Worm (Caenorhabditis elegans) whole organism, L1 larva: ENCODE measurements around the gene F45D11.7.
"Not testable (repeated sequence)": the region's sequence is repeated elsewhere in the genome, so short reads cannot be mapped to it uniquely, and the experiment has no call there.

Source experiments
- C16A3.4 ChIP-seq: fragments of 150-350 bp; optimal IDR thresholded peaks from 2 replicates; lab custom pipeline; 2014; ENCODE audit warnings: missing biosample characterization, missing genetic modification characterization
- C34B4.2 ChIP-seq: sonication (generic microtip); optimal IDR thresholded peaks from 2 replicates; lab custom pipeline; 2017; ENCODE audit warnings: mild to moderate bottlenecking, missing genetic modification characterization, missing compliant biosample characterization
- aly-2 ChIP-seq: fragments of 150-350 bp; optimal IDR thresholded peaks from 2 replicates; lab custom pipeline; 2014; ENCODE audit warnings: missing biosample characterization, missing genetic modification characterization
- ama-1 ChIP-seq: fragments of 150-350 bp; optimal IDR thresholded peaks from 2 replicates; lab custom pipeline; 2014
- blmp-1 ChIP-seq: fragments of 150-350 bp; optimal IDR thresholded peaks from 2 replicates; lab custom pipeline; 2014; ENCODE audit warnings: missing biosample characterization, missing genetic modification characterization
- ceh-8 ChIP-seq: fragments of 200-800 bp; sonication (Bioruptor generic); optimal IDR thresholded peaks from 2 replicates; lab custom pipeline; 2018; ENCODE audit warnings: mild to moderate bottlenecking, missing genetic modification characterization, moderate library complexity, missing compliant biosample characterization
- dpl-1 ChIP-seq, 3 experiments: fragments of 150-350 bp in 2 of 3; sonication (generic microtip) in 1 of 3; optimal IDR thresholded peaks; 2 replicates each; lab custom pipeline; 2014 to 2017; ENCODE audit warnings: missing biosample characterization in 3 of 3, missing genetic modification characterization in 3 of 3, missing genetic modification reagents in 3 of 3
- dsc-1 ChIP-seq: sonication (generic microtip); optimal IDR thresholded peaks from 2 replicates; lab custom pipeline; 2016; ENCODE audit warnings: mild to moderate bottlenecking, missing genetic modification characterization, missing compliant biosample characterization
- efl-1 ChIP-seq, 4 experiments: fragments of 150-350 bp; optimal IDR thresholded peaks in 3 of 4; peaks in 1 of 4; 1 replicate in 1 of 4; 2 replicates in 3 of 4; lab custom pipeline; 2014; ENCODE audit warnings: missing biosample characterization in 2 of 4, missing genetic modification characterization in 2 of 4, missing genetic modification reagents in 2 of 4
- efl-3 ChIP-seq: fragments of 200-800 bp; sonication (Bioruptor generic); optimal IDR thresholded peaks from 2 replicates; lab custom pipeline; 2018; ENCODE audit warnings: mild to moderate bottlenecking, missing genetic modification characterization, missing compliant biosample characterization
- elt-2 ChIP-seq: sonication (generic microtip); optimal IDR thresholded peaks from 2 replicates; lab custom pipeline; 2016; ENCODE audit warnings: missing genetic modification characterization, mild to moderate bottlenecking, inconsistent platforms, missing compliant biosample characterization, missing genetic modification reagents
- fkh-10 ChIP-seq: sonication (generic microtip); optimal IDR thresholded peaks from 2 replicates; lab custom pipeline; 2017; ENCODE audit warnings: missing biosample characterization, missing genetic modification reagents, missing genetic modification characterization
- fkh-4 ChIP-seq: sonication (generic microtip); optimal IDR thresholded peaks from 2 replicates; lab custom pipeline; 2016; ENCODE audit warnings: missing compliant biosample characterization, missing genetic modification characterization, borderline replicate concordance
- fkh-8 ChIP-seq: sonication (generic microtip); optimal IDR thresholded peaks from 2 replicates; lab custom pipeline; 2016; ENCODE audit warnings: mild to moderate bottlenecking, missing genetic modification characterization, missing compliant biosample characterization
- hlh-17 ChIP-seq: fragments of 200-800 bp; sonication (Bioruptor generic); optimal IDR thresholded peaks from 2 replicates; lab custom pipeline; 2018; ENCODE audit warnings: missing genetic modification characterization, mild to moderate bottlenecking, missing compliant biosample characterization, moderate library complexity, borderline replicate concordance
- lin-14 ChIP-seq: fragments of 200-800 bp; sonication (Bioruptor generic); optimal IDR thresholded peaks from 2 replicates; lab custom pipeline; 2018; ENCODE audit warnings: mild to moderate bottlenecking, missing genetic modification characterization, moderate library complexity, missing compliant biosample characterization
- lin-35 ChIP-seq, 2 experiments: fragments of 150-350 bp; optimal IDR thresholded peaks; 2 replicates each; lab custom pipeline; 2014; ENCODE audit warnings: missing biosample characterization in 2 of 2, missing genetic modification characterization in 2 of 2, missing genetic modification reagents in 2 of 2
- lir-3 ChIP-seq: sonication (generic microtip); optimal IDR thresholded peaks from 2 replicates; lab custom pipeline; 2016; ENCODE audit warnings: mild to moderate bottlenecking, missing genetic modification characterization, moderate library complexity, missing compliant biosample characterization; ENCODE audit not compliant: poor library complexity
- mdl-1 ChIP-seq, 2 experiments: fragments of 150-350 bp; optimal IDR thresholded peaks; 2 replicates each; lab custom pipeline; 2014 to 2017; ENCODE audit warnings: missing biosample characterization in 2 of 2, missing genetic modification characterization in 2 of 2, inconsistent platforms in 1 of 2
- nhr-237 ChIP-seq: fragments of 150-350 bp; optimal IDR thresholded peaks from 2 replicates; lab custom pipeline; 2014; ENCODE audit warnings: missing biosample characterization, missing genetic modification characterization
- nhr-76 ChIP-seq: sonication (generic microtip); optimal IDR thresholded peaks from 2 replicates; lab custom pipeline; 2017; ENCODE audit warnings: missing biosample characterization, missing genetic modification characterization
- nhr-77 ChIP-seq: fragments of 150-350 bp; optimal IDR thresholded peaks from 2 replicates; lab custom pipeline; 2014; ENCODE audit warnings: missing biosample characterization, missing genetic modification characterization
- nhr-85 ChIP-seq: sonication (generic microtip); peaks from one replicate; lab custom pipeline; 2016; ENCODE audit warnings: missing genetic modification characterization, inconsistent platforms, missing compliant biosample characterization
- nhr-90 ChIP-seq: sonication (generic microtip); optimal IDR thresholded peaks from 2 replicates; lab custom pipeline; 2016; ENCODE audit warnings: mild to moderate bottlenecking, missing genetic modification characterization, missing compliant biosample characterization; ENCODE audit not compliant: poor library complexity
- pqm-1 ChIP-seq: sonication (generic microtip); optimal IDR thresholded peaks from 3 replicates; lab custom pipeline; 2017; ENCODE audit warnings: missing biosample characterization, missing genetic modification characterization
- skn-1 ChIP-seq: fragments of 150-350 bp; optimal IDR thresholded peaks from 2 replicates; lab custom pipeline; 2014; ENCODE audit warnings: missing biosample characterization, missing genetic modification characterization
- snpc-4 ChIP-seq: fragments of 150-350 bp; optimal IDR thresholded peaks from 2 replicates; lab custom pipeline; 2014; ENCODE audit warnings: missing biosample characterization, missing genetic modification characterization
- snu-23 ChIP-seq: sonication (generic microtip); optimal IDR thresholded peaks from 2 replicates; lab custom pipeline; 2016; ENCODE audit warnings: missing genetic modification characterization, missing compliant biosample characterization
- tlp-1 ChIP-seq: fragments of 150-350 bp; optimal IDR thresholded peaks from 2 replicates; lab custom pipeline; 2014; ENCODE audit warnings: missing biosample characterization, missing genetic modification characterization
- unc-62 ChIP-seq: fragments of 150-350 bp; optimal IDR thresholded peaks from 2 replicates; lab custom pipeline; 2014; ENCODE audit warnings: missing biosample characterization, missing genetic modification reagents, missing genetic modification characterization
- vab-15 ChIP-seq: sonication (generic microtip); optimal IDR thresholded peaks from 2 replicates; lab custom pipeline; 2017; ENCODE audit warnings: missing genotype, mild to moderate bottlenecking, missing genetic modification characterization, missing compliant biosample characterization
- xbp-1 ChIP-seq: sonication (generic microtip); optimal IDR thresholded peaks from 2 replicates; lab custom pipeline; 2016; ENCODE audit warnings: missing genetic modification characterization, missing compliant biosample characterization
- zag-1 ChIP-seq: fragments of 150-350 bp; optimal IDR thresholded peaks from 2 replicates; lab custom pipeline; 2014; ENCODE audit warnings: missing biosample characterization, missing genetic modification characterization

The F45D11.7 gene

ce11 chrII:1024684-1025083 lies 30.4 kb downstream of the F45D11.7 start, which contains the start of gene btb-11:
Gene btb-11 (minus strand): TSS chrII:1024784.
- TF ChIP-seq ama-1 (lab: Kevin White, UChicago); nhr-77; blmp-1 (tag; lab: Kevin White, UChicago): not testable (repeated sequence)

- no peak for TF ChIP-seq lin-35 (GFP tag; optimal IDR thresholded peaks at IDR 0.05; lab: Kevin White, UChicago)
- TF ChIP-seq zag-1 (tag; lab: Kevin White, UChicago), result no peak
- no peak for TF ChIP-seq elt-2 (tag; lab: Kevin White, UChicago)
- no peak for TF ChIP-seq fkh-10 (GFP tag; lab: Kevin White, UChicago)
- TF ChIP-seq tlp-1 (tag; lab: Kevin White, UChicago), result no peak
- TF ChIP-seq efl-3 (GFP tag; lab: Kevin White, UChicago), result no peak
- TF ChIP-seq fkh-4 (tag; lab: Kevin White, UChicago), result no peak
- TF ChIP-seq xbp-1, result no peak
- TF ChIP-seq nhr-85 (tag; lab: Kevin White, UChicago), result no peak
- TF ChIP-seq C34B4.2 (tag; lab: Kevin White, UChicago), result no peak
Observed at ce11 chrII:1026670-1027069, 32.3 kb downstream of the F45D11.7 start, which contains the start of gene M01D1.12. Gene M01D1.12 (plus strand): TSS chrII:1026970.

ce11 chrII:1028602-1029001 lies 34.3 kb downstream of the F45D11.7 start, which contains the start of gene math-34:
Gene math-34 (plus strand): TSS chrII:1028972.
- TF ChIP-seq mdl-1 (tag; optimal IDR thresholded peaks at IDR 0.05; lab: Kevin White, UChicago) (no peak), C16A3.4 (tag; lab: Kevin White, UChicago) (no peak), pqm-1 (tag; lab: Kevin White, UChicago) (no peak), elt-2 (tag; lab: Kevin White, UChicago) (peak; percentile 20), nhr-85 (tag; lab: Kevin White, UChicago) (no peak)

ce11 chrII:1040464-1040863 lies 46.1 kb downstream of the F45D11.7 start, which contains the start of gene fbxb-39:
Gene fbxb-39 (minus strand): TSS chrII:1040564.
- TF ChIP-seq vab-15 (tag; lab: Kevin White, UChicago) (no peak), snpc-4 (tag; lab: Kevin White, UChicago) (no peak), nhr-90 (no peak), hlh-17 (no peak), aly-2 (tag; lab: Kevin White, UChicago) (no peak), ama-1 (lab: Kevin White, UChicago) (no peak), skn-1 (tag; lab: Kevin White, UChicago) (no peak), snu-23 (GFP tag; lab: Kevin White, UChicago) (no peak), C34B4.2 (tag; lab: Kevin White, UChicago) (no peak), ceh-8 (no peak), fkh-8 (tag; lab: Kevin White, UChicago) (no peak), xbp-1 (no peak), unc-62 (GFP tag; lab: Kevin White, UChicago) (no peak), dpl-1 (GFP tag; optimal IDR thresholded peaks at IDR 0.05; lab: Kevin White, UChicago) (no peak), lin-14 (GFP tag; lab: Kevin White, UChicago) (no peak), dsc-1 (no peak), C16A3.4 (tag; lab: Kevin White, UChicago) (no peak)

- TF ChIP-seq nhr-76 (tag; lab: Kevin White, UChicago), result no peak
- TF ChIP-seq, all 84 proteins: peak for 0
Observed at ce11 chrII:1042227-1042626, 47.9 kb downstream of the F45D11.7 start, which contains the start of gene fbxb-41. Gene fbxb-41 (minus strand): TSS chrII:1042327.

ce11 chrII:1043932-1044331 lies 49.6 kb downstream of the F45D11.7 start, which contains the start of gene fbxb-45:
Gene fbxb-45 (minus strand): TSS chrII:1044032.
- TF ChIP-seq efl-1 (optimal IDR thresholded peaks at IDR 0.05; lab: Kevin White, UChicago); efl-1 (GFP tag; optimal IDR thresholded peaks at IDR 0.05 in 1 of 2; lab: Kevin White, UChicago); lir-3; nhr-237 (tag; lab: Kevin White, UChicago): not testable (repeated sequence)
